Worm (Caenorhabditis elegans) whole organism, young adult: ENCODE data around the gene nas-38.

ENCODE experiments used
- B0035.1 ChIP-seq: sonication (generic microtip); optimal IDR thresholded peaks from 2 replicates; lab custom pipeline; 2016; ENCODE audit warnings: missing genetic modification characterization, mild to moderate bottlenecking, missing compliant biosample characterization, missing genotype, missing genetic modification reagents
- F23B12.7 ChIP-seq: sonication (generic microtip); optimal IDR thresholded peaks from 2 replicates; lab custom pipeline; 2017; ENCODE audit warnings: missing genetic modification characterization, mild to moderate bottlenecking, missing compliant biosample characterization, antibody characterized with exemption, moderate library complexity; ENCODE audit not compliant: insufficient read depth
- F55B11.4 ChIP-seq: sonication (generic microtip); optimal IDR thresholded peaks from 2 replicates; lab custom pipeline; 2016; ENCODE audit warnings: missing compliant biosample characterization, missing genetic modification characterization, borderline replicate concordance; ENCODE audit not compliant: insufficient read depth
- K12H6.12 ChIP-seq: fragments of 200-800 bp; sonication (Bioruptor generic); optimal IDR thresholded peaks from 2 replicates; lab custom pipeline; 2018; ENCODE audit warnings: mild to moderate bottlenecking, missing genetic modification characterization, missing compliant biosample characterization
- T26A5.8 ChIP-seq: sonication (generic microtip); optimal IDR thresholded peaks from 2 replicates; lab custom pipeline; 2016; ENCODE audit warnings: missing genetic modification characterization, missing compliant biosample characterization
- Y53G8AR.9 ChIP-seq: fragments of 200-800 bp; sonication (Bioruptor generic); conservative IDR thresholded peaks from 2 replicates; pipeline ENCODE4 v1.3.6; 2022; ENCODE audit warnings: missing genetic modification reagents, missing genetic modification characterization, missing compliant biosample characterization
- Y79H2A.3 ChIP-seq: fragments of 200-800 bp; sonication (Bioruptor generic); conservative IDR thresholded peaks from 2 replicates; pipeline ENCODE4 v1.3.6; 2022; ENCODE audit warnings: missing genetic modification reagents, missing genetic modification characterization, missing compliant biosample characterization
- Y95B8A.8 ChIP-seq: fragments of 200-800 bp; sonication (Bioruptor generic); IDR thresholded peaks from 2 replicates; pipeline ENCODE4 v1.3.6; 2022; ENCODE audit warnings: missing genetic modification reagents, missing genetic modification characterization, missing compliant biosample characterization
- attf-3 ChIP-seq: fragments of 200-800 bp; sonication (Bioruptor generic); conservative IDR thresholded peaks from 2 replicates; pipeline ENCODE4 v1.3.6; 2022; ENCODE audit warnings: missing genetic modification reagents, missing genetic modification characterization, missing compliant biosample characterization
- ceh-100 ChIP-seq: fragments of 200-800 bp; sonication (Bioruptor generic); IDR thresholded peaks from 2 replicates; pipeline ENCODE4 v1.3.6; 2022; ENCODE audit warnings: missing genetic modification reagents, missing genetic modification characterization, missing compliant biosample characterization
- ceh-79 ChIP-seq: sonication (generic microtip); optimal IDR thresholded peaks from 2 replicates; lab custom pipeline; 2017; ENCODE audit warnings: mild to moderate bottlenecking, missing genetic modification characterization, missing compliant biosample characterization
- ceh-91 ChIP-seq: fragments of 200-800 bp; sonication (Bioruptor generic); IDR thresholded peaks from 2 replicates; pipeline ENCODE4 v1.3.6; 2022; ENCODE audit warnings: missing genetic modification reagents, missing genetic modification characterization, missing compliant biosample characterization
- chd-7 ChIP-seq: sonication (generic microtip); optimal IDR thresholded peaks from 2 replicates; lab custom pipeline; 2016; ENCODE audit warnings: mild to moderate bottlenecking, missing genetic modification characterization, moderate library complexity, missing compliant biosample characterization
- die-1 ChIP-seq: sonication (generic microtip); optimal IDR thresholded peaks from 2 replicates; lab custom pipeline; 2016; ENCODE audit warnings: missing genotype, mild to moderate bottlenecking, missing genetic modification characterization, missing compliant biosample characterization
- dox-1 ChIP-seq: fragments of 200-800 bp; sonication (Bioruptor generic); IDR thresholded peaks from 2 replicates; pipeline ENCODE4 v1.3.6; 2022; ENCODE audit warnings: missing genetic modification reagents, missing genetic modification characterization, missing compliant biosample characterization
- egrh-3 ChIP-seq: fragments of 200-800 bp; sonication (Bioruptor generic); IDR thresholded peaks from 2 replicates; pipeline ENCODE4 v1.3.6; 2022; ENCODE audit warnings: missing genetic modification reagents, missing genetic modification characterization, missing compliant biosample characterization
- him-1 ChIP-seq: sonication (generic microtip); optimal IDR thresholded peaks from 2 replicates; lab custom pipeline; 2016; ENCODE audit warnings: missing genotype, missing genetic modification reagents, missing genetic modification characterization, missing compliant biosample characterization
- hlh-12 ChIP-seq: sonication (generic microtip); optimal IDR thresholded peaks from 2 replicates; lab custom pipeline; 2016; ENCODE audit warnings: missing genetic modification characterization, missing compliant biosample characterization
- hmg-1.2 ChIP-seq: fragments of 200-800 bp; sonication (Bioruptor generic); IDR thresholded peaks from 2 replicates; pipeline ENCODE4 v1.3.6; 2022; ENCODE audit warnings: missing genetic modification reagents, missing genetic modification characterization, missing compliant biosample characterization
- lag-1 ChIP-seq: fragments of 200-800 bp; sonication (Bioruptor generic); IDR thresholded peaks from 2 replicates; pipeline ENCODE4 v1.3.6; 2022; ENCODE audit warnings: missing genetic modification reagents, missing genetic modification characterization, missing compliant biosample characterization
- lin-54 ChIP-seq: fragments of 200-800 bp; sonication (Bioruptor generic); optimal IDR thresholded peaks from 2 replicates; lab custom pipeline; 2018; ENCODE audit warnings: mild to moderate bottlenecking, missing genetic modification characterization, missing compliant biosample characterization
- lir-1 ChIP-seq: fragments of 200-800 bp; sonication (Bioruptor generic); conservative IDR thresholded peaks from 2 replicates; pipeline ENCODE4 v1.3.6; 2022; ENCODE audit warnings: missing genetic modification reagents, missing genetic modification characterization, missing compliant biosample characterization
- mxl-1 ChIP-seq: sonication (generic microtip); optimal IDR thresholded peaks from 2 replicates; lab custom pipeline; 2016; ENCODE audit warnings: missing genetic modification characterization, missing compliant biosample characterization
- nfyb-1 ChIP-seq: fragments of 200-800 bp; sonication (Bioruptor generic); IDR thresholded peaks from 2 replicates; pipeline ENCODE4 v1.3.6; 2022; ENCODE audit warnings: missing genetic modification reagents, missing genetic modification characterization, missing compliant biosample characterization
- nhr-120 ChIP-seq: fragments of 200-800 bp; sonication (Bioruptor generic); IDR thresholded peaks from 2 replicates; pipeline ENCODE4 v1.3.6; 2022; ENCODE audit warnings: missing genetic modification characterization, missing compliant biosample characterization
- nhr-80 ChIP-seq: sonication (generic microtip); optimal IDR thresholded peaks from 2 replicates; lab custom pipeline; 2016; ENCODE audit warnings: missing genetic modification characterization, missing compliant biosample characterization
- sdz-38 ChIP-seq: sonication (generic microtip); optimal IDR thresholded peaks from 2 replicates; lab custom pipeline; 2016; ENCODE audit warnings: missing genotype, missing genetic modification characterization, missing compliant biosample characterization
- sea-2 ChIP-seq: fragments of 200-800 bp; sonication (Bioruptor generic); IDR thresholded peaks from 2 replicates; pipeline ENCODE4 v1.3.6; 2022; ENCODE audit warnings: missing genetic modification characterization, missing compliant biosample characterization
- snpc-1.1 ChIP-seq: sonication (generic microtip); optimal IDR thresholded peaks from 2 replicates; lab custom pipeline; 2017; ENCODE audit warnings: missing genetic modification characterization, mild to moderate bottlenecking, missing compliant biosample characterization, antibody characterized with exemption, moderate library complexity, missing genotype, missing genetic modification reagents; ENCODE audit not compliant: insufficient read depth
- snpc-1.3 ChIP-seq: sonication (generic microtip); optimal IDR thresholded peaks from 2 replicates; lab custom pipeline; 2017; ENCODE audit warnings: missing genetic modification characterization, mild to moderate bottlenecking, missing compliant biosample characterization, antibody characterized with exemption, moderate library complexity, missing genotype, missing genetic modification reagents; ENCODE audit not compliant: insufficient read depth
- snpc-4 ChIP-seq, 5 experiments: fragments of 150-350 bp in 1 of 5; sonication (generic microtip) in 4 of 5; optimal IDR thresholded peaks; 2 replicates each; lab custom pipeline; 2014 to 2018; ENCODE audit warnings: missing genetic modification characterization in 5 of 5, missing biosample characterization in 3 of 5, antibody characterized with exemption in 2 of 5, mild to moderate bottlenecking in 2 of 5, missing compliant biosample characterization in 2 of 5, missing genotype in 2 of 5, moderate library complexity in 2 of 5, missing genetic modification reagents in 1 of 5
- tbx-9 ChIP-seq: sonication (generic microtip); optimal IDR thresholded peaks from 2 replicates; lab custom pipeline; 2016; ENCODE audit warnings: borderline replicate concordance, missing genetic modification characterization, inconsistent platforms, missing compliant biosample characterization
- unc-62 ChIP-seq: fragments of 150-350 bp; optimal IDR thresholded peaks from 2 replicates; lab custom pipeline; 2014; ENCODE audit warnings: missing biosample characterization, missing genetic modification reagents, missing genetic modification characterization
- ztf-25 ChIP-seq: fragments of 200-800 bp; sonication (Bioruptor generic); IDR thresholded peaks from 2 replicates; pipeline ENCODE4 v1.3.6; 2022; ENCODE audit warnings: missing genetic modification reagents, missing genetic modification characterization, missing compliant biosample characterization
- ztf-26 ChIP-seq: sonication (generic microtip); optimal IDR thresholded peaks from 2 replicates; lab custom pipeline; 2017; ENCODE audit warnings: missing genetic modification characterization, missing compliant biosample characterization
- ztf-28 ChIP-seq: fragments of 200-800 bp; sonication (Bioruptor generic); IDR thresholded peaks from 2 replicates; pipeline ENCODE4 v1.3.6; 2022; ENCODE audit warnings: missing genetic modification reagents, missing genetic modification characterization, missing compliant biosample characterization
- ztf-3 ChIP-seq: fragments of 200-800 bp; sonication (Bioruptor generic); optimal IDR thresholded peaks from 2 replicates; lab custom pipeline; 2018; ENCODE audit warnings: mild to moderate bottlenecking, missing genetic modification characterization, missing compliant biosample characterization

The nas-38 gene

ce11 chrX:536365-536764, 21.6 kb upstream of the nas-38 start:
- no peak for TF ChIP-seq tbx-9 (tag; lab: Kevin White, UChicago)
- TF ChIP-seq dox-1 (GFP tag; lab: Robert Waterston, UW) = no peak
- TF ChIP-seq egrh-3 (GFP tag; lab: Robert Waterston, UW) = no peak
- no peak for TF ChIP-seq die-1 (tag; lab: Kevin White, UChicago)
- TF ChIP-seq snpc-4 (GFP tag; optimal IDR thresholded peaks at IDR 0.05; lab: Kevin White, UChicago) = no peak
- no peak for TF ChIP-seq snpc-4 (tag; optimal IDR thresholded peaks at IDR 0.05; lab: Kevin White, UChicago)
- no peak for TF ChIP-seq Y53G8AR.9 (GFP tag; lab: Robert Waterston, UW)
- no peak for TF ChIP-seq ceh-79 (tag; lab: Kevin White, UChicago)
- TF ChIP-seq ceh-91 (GFP tag; lab: Robert Waterston, UW) = no peak
- no peak for TF ChIP-seq Y79H2A.3
- TF ChIP-seq sea-2 (GFP tag; lab: Robert Waterston, UW) = no peak

- peak; percentile 54 for TF ChIP-seq snpc-4 (GFP tag; optimal IDR thresholded peaks at IDR 0.05; lab: Kevin White, UChicago)
- TF ChIP-seq snpc-4 (tag; optimal IDR thresholded peaks at IDR 0.05; lab: Kevin White, UChicago) = peak in 2 of 4 experiments; percentile 82 to 93
- TF ChIP-seq sdz-38 (tag; lab: Kevin White, UChicago) = no peak
- no peak for TF ChIP-seq ceh-100 (GFP tag; lab: Robert Waterston, UW)
- TF ChIP-seq ztf-26 (tag; lab: Kevin White, UChicago) = no peak
- TF ChIP-seq B0035.1 (tag; lab: Kevin White, UChicago) = no peak
- no peak for TF ChIP-seq F23B12.7
- no peak for TF ChIP-seq lir-1 (GFP tag; lab: Robert Waterston, UW)
- no peak for TF ChIP-seq nfyb-1 (GFP tag; lab: Robert Waterston, UW)
- TF ChIP-seq snpc-1.1 (tag; lab: Kevin White, UChicago) = peak; percentile 68
- TF ChIP-seq, all 124 proteins: peak for 2
Observed at ce11 chrX:538083-538482, 19.9 kb upstream of the nas-38 start.

- TF ChIP-seq sea-2 (GFP tag; lab: Robert Waterston, UW) (no peak), ztf-3 (GFP tag; lab: Kevin White, UChicago) (no peak), Y95B8A.8 (GFP tag; lab: Robert Waterston, UW) (no peak)
- TF ChIP-seq, all 124 proteins: peak for 0
Observed at ce11 chrX:542807-543206, 15.2 kb upstream of the nas-38 start, which contains the start of gene F28C10.1. Gene F28C10.1 (plus strand): TSS chrX:543107.

- TF ChIP-seq snpc-4 (GFP tag; optimal IDR thresholded peaks at IDR 0.05; lab: Kevin White, UChicago) (no peak), snpc-4 (tag; optimal IDR thresholded peaks at IDR 0.05; lab: Kevin White, UChicago) (peak in 1 of 4 experiments; percentile 39), nhr-120 (no peak), mxl-1 (tag; lab: Kevin White, UChicago) (no peak), T26A5.8 (tag; lab: Kevin White, UChicago) (no peak)
Observed at ce11 chrX:551175-551729, 6.7 kb upstream of the nas-38 start, which contains the start of gene F57C12.2. Gene F57C12.2 (minus strand): TSS chrX:551392.

ce11 chrX:553420-553819, 4.5 kb upstream of the nas-38 start:
- 0 out of 2 replicates have a peak, but pooled peaks have one; percentile 24 for TF ChIP-seq dox-1 (GFP tag; lab: Robert Waterston, UW)
- no peak for TF ChIP-seq ztf-25 (GFP tag; lab: Robert Waterston, UW)
- no peak for TF ChIP-seq him-1 (tag; lab: Kevin White, UChicago)
- peak; percentile 76 for TF ChIP-seq nhr-80 (tag; lab: Kevin White, UChicago)
- TF ChIP-seq chd-7 (tag; lab: Kevin White, UChicago) = no peak

ce11 chrX:553875-554274, 4.1 kb upstream of the nas-38 start, which contains the start of gene F57C12.6:
Gene F57C12.6 (minus strand): TSS chrX:553975.
- TF ChIP-seq F55B11.4 = no peak
- no peak for TF ChIP-seq hmg-1.2
- no peak for TF ChIP-seq attf-3 (GFP tag; lab: Robert Waterston, UW)
- TF ChIP-seq F23B12.7 = no peak
- no peak for TF ChIP-seq lag-1 (GFP tag; lab: Robert Waterston, UW)
- TF ChIP-seq lin-54 = no peak
- no peak for TF ChIP-seq ztf-28 (GFP tag; lab: Robert Waterston, UW)
- no peak for TF ChIP-seq snpc-1.3
- no peak for TF ChIP-seq unc-62 (GFP tag; lab: Kevin White, UChicago)
- no peak for TF ChIP-seq K12H6.12 (tag; lab: Kevin White, UChicago)
- no peak for TF ChIP-seq hlh-12 (tag; lab: Kevin White, UChicago)
